Worm (Caenorhabditis elegans) whole organism, L1 larva: ENCODE results near the gene C42C1.9.
"Not testable (repeated sequence)": the region's sequence is repeated elsewhere in the genome, so short reads cannot be mapped to it uniquely, and the experiment has no call there.

Source experiments
- Y116A8C.19 ChIP-seq: sonication (generic microtip); optimal IDR thresholded peaks from 2 replicates; lab custom pipeline; 2016; ENCODE audit warnings: missing compliant biosample characterization, missing genetic modification characterization, borderline replicate concordance
- aha-1 ChIP-seq: fragments of 150-350 bp; optimal IDR thresholded peaks from 2 replicates; lab custom pipeline; 2014; ENCODE audit warnings: missing biosample characterization, missing genetic modification characterization
- aly-2 ChIP-seq: fragments of 150-350 bp; optimal IDR thresholded peaks from 2 replicates; lab custom pipeline; 2014; ENCODE audit warnings: missing biosample characterization, missing genetic modification characterization
- ama-1 ChIP-seq: fragments of 150-350 bp; optimal IDR thresholded peaks from 2 replicates; lab custom pipeline; 2014
- elt-3 ChIP-seq, 6 experiments: fragments of 150-350 bp in 1 of 6; sonication (generic microtip); optimal IDR thresholded peaks; 2 replicates each; lab custom pipeline; 2017 to 2018; ENCODE audit warnings: missing biosample characterization in 6 of 6, missing genetic modification characterization in 6 of 6, inconsistent platforms in 1 of 6
- fkh-10 ChIP-seq: sonication (generic microtip); optimal IDR thresholded peaks from 2 replicates; lab custom pipeline; 2017; ENCODE audit warnings: missing biosample characterization, missing genetic modification reagents, missing genetic modification characterization
- lin-39 ChIP-seq: fragments of 150-350 bp; optimal IDR thresholded peaks from 2 replicates; lab custom pipeline; 2014; ENCODE audit warnings: missing biosample characterization, missing genetic modification reagents, missing genetic modification characterization
- nhr-85 ChIP-seq: sonication (generic microtip); peaks from one replicate; lab custom pipeline; 2016; ENCODE audit warnings: missing genetic modification characterization, inconsistent platforms, missing compliant biosample characterization
- pqm-1 ChIP-seq: sonication (generic microtip); optimal IDR thresholded peaks from 3 replicates; lab custom pipeline; 2017; ENCODE audit warnings: missing biosample characterization, missing genetic modification characterization
- rnt-1 ChIP-seq: sonication (generic microtip); optimal IDR thresholded peaks from 2 replicates; lab custom pipeline; 2016; ENCODE audit warnings: mild to moderate bottlenecking, missing genetic modification characterization, moderate library complexity, missing compliant biosample characterization
- unc-130 ChIP-seq: fragments of 150-350 bp; optimal IDR thresholded peaks from 2 replicates; lab custom pipeline; 2017; ENCODE audit warnings: missing biosample characterization, missing genetic modification characterization, inconsistent platforms
- ztf-11 ChIP-seq, 2 experiments: sonication (generic microtip); optimal IDR thresholded peaks; 2 replicates each; lab custom pipeline; 2016 to 2017; ENCODE audit warnings: missing genetic modification characterization in 2 of 2, missing biosample characterization in 1 of 2, missing compliant biosample characterization in 1 of 2

ce11 chrIV:12326932-12327331 is 37.7 kb downstream of the C42C1.9 start, which contains the start of gene F19B6.3:
- not testable (repeated sequence) for TF ChIP-seq unc-130 (tag; lab: Kevin White, UChicago); Y116A8C.19 (tag; lab: Kevin White, UChicago); aha-1 (tag; lab: Kevin White, UChicago); lin-39 (tag; lab: Kevin White, UChicago); ama-1 (lab: Kevin White, UChicago); ztf-11 (tag; optimal IDR thresholded peaks at IDR 0.05; lab: Kevin White, UChicago); rnt-1; fkh-10 (GFP tag; lab: Kevin White, UChicago); aly-2 (tag; lab: Kevin White, UChicago); elt-3 (tag; optimal IDR thresholded peaks at IDR 0.05; lab: Kevin White, UChicago); pqm-1 (tag; lab: Kevin White, UChicago); nhr-85 (tag; lab: Kevin White, UChicago)
